Worm (Caenorhabditis elegans) whole organism, midembryonic: ENCODE measurements around the gene tiar-2.

Experiments
- T22C8.4 ChIP-seq: fragments of 200-800 bp; sonication (Bioruptor generic); IDR thresholded peaks from 2 replicates; pipeline ENCODE4 v1.3.6; 2022; ENCODE audit warnings: missing genetic modification characterization, missing compliant biosample characterization
- cog-1 ChIP-seq: sonication (generic microtip); optimal IDR thresholded peaks from 2 replicates; lab custom pipeline; 2016; ENCODE audit warnings: missing genetic modification characterization, missing compliant biosample characterization
- flt-1 ChIP-seq: fragments of 200-800 bp; sonication (Bioruptor generic); IDR thresholded peaks from 2 replicates; pipeline ENCODE4 v1.3.6; 2022; ENCODE audit warnings: missing genetic modification characterization, missing compliant biosample characterization
- klf-2 ChIP-seq: fragments of 200-800 bp; sonication (Bioruptor generic); conservative IDR thresholded peaks from 2 replicates; pipeline ENCODE4 v1.3.6; 2022; ENCODE audit warnings: missing genetic modification reagents, missing genetic modification characterization, missing compliant biosample characterization
- med-1 ChIP-seq: sonication (generic microtip); optimal IDR thresholded peaks from 2 replicates; lab custom pipeline; 2017; ENCODE audit warnings: missing genetic modification characterization, mild to moderate bottlenecking, missing compliant biosample characterization, antibody characterized with exemption, missing genetic modification reagents; ENCODE audit not compliant: insufficient read depth
- ref-1 ChIP-seq: fragments of 200-800 bp; sonication (Bioruptor generic); conservative IDR thresholded peaks from 2 replicates; pipeline ENCODE4 v1.3.6; 2022; ENCODE audit warnings: missing genetic modification reagents, missing genetic modification characterization, missing compliant biosample characterization
- tab-1 ChIP-seq: fragments of 200-800 bp; sonication (Bioruptor generic); IDR thresholded peaks from 2 replicates; pipeline ENCODE4 v1.3.6; 2022; ENCODE audit warnings: missing genetic modification characterization, missing compliant biosample characterization
- ztf-23 ChIP-seq: fragments of 200-800 bp; sonication (Bioruptor generic); IDR thresholded peaks from 2 replicates; pipeline ENCODE4 v1.3.6; 2022; ENCODE audit warnings: missing genetic modification reagents, missing genetic modification characterization, missing compliant biosample characterization
- ztf-29 ChIP-seq: fragments of 200-800 bp; sonication (Bioruptor generic); IDR thresholded peaks from 2 replicates; pipeline ENCODE4 v1.3.6; 2022; ENCODE audit warnings: missing genetic modification reagents, missing genetic modification characterization, missing compliant biosample characterization

Gene tiar-2

ce11 chrII:12768167-12768712, at the start of gene tiar-2, which contains the start of gene vps-2:
Gene tiar-2 (plus strand): TSS chrII:12768686.
Gene vps-2 (minus strand): TSS chrII:12768217.
- TF ChIP-seq T22C8.4 (GFP tag; lab: Robert Waterston, UW), result peak; percentile 52; the same call in 1 of the 2 replicates
- no peak for TF ChIP-seq tab-1 (GFP tag; lab: Robert Waterston, UW)

DNA sequence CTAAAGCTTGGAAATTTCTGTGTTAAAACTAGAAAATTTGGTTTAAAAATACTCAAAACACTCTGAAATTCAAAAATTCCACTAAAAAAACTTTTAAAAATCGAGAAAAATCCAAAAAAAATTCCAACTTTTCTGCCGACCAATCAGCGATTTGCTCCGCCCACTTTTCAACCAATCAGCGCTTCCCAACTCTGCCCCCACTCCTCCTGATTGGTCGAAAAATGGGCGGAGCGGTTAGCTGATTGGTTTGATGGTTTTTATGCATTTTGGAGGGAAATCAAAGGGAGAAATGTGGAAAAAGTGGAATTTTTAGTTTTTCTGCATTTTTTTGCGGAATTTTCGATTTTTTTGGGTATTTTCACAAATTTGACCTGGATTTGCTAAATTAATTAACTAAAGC, 46.4 kb upstream of the tiar-2 start:
- no peak for TF ChIP-seq klf-2 (GFP tag; lab: Robert Waterston, UW)
- TF ChIP-seq ztf-29, result no peak
- no peak for TF ChIP-seq flt-1 (GFP tag; lab: Robert Waterston, UW)
- no peak for TF ChIP-seq ref-1 (GFP tag; lab: Robert Waterston, UW)

DNA sequence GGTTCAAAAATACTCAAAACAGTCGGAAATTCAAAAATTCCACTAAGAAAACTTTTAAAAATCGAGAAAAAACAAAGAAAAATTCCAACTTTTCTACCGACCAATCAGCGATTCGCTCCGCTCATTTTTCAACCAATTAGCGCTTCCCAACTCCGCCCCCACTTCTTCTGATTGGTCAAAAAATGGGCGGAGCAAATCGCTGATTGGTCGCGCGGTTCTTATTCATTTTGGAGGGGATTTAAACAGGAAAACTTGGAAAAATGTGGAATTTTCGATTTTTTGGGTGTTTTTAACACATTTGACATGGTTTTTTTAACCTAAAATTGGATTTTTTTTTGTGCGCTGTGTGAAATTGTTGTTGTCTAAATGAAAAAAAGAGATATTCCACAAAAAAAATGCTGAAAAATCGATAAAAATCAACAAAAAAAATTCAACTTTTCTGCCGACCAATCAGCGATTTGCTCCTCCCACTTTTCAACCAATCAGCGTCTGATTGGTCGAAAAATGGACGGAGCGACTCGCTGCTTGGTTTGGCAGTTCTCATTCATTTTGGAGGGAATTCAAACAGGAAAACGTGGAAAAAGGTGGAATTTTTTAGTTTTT, 45.7 kb upstream of the tiar-2 start:
- no peak for TF ChIP-seq T22C8.4 (GFP tag; lab: Robert Waterston, UW)
- TF ChIP-seq flt-1 (GFP tag; lab: Robert Waterston, UW), result no peak
- no peak for TF ChIP-seq tab-1 (GFP tag; lab: Robert Waterston, UW)
- no peak for TF ChIP-seq ztf-23 (GFP tag; lab: Robert Waterston, UW)
- no peak for TF ChIP-seq ref-1 (GFP tag; lab: Robert Waterston, UW)
- no peak for TF ChIP-seq cog-1 (tag; lab: Kevin White, UChicago)
- no peak for TF ChIP-seq ztf-29
- no peak for TF ChIP-seq klf-2 (GFP tag; lab: Robert Waterston, UW)
- no peak for TF ChIP-seq med-1

DNA sequence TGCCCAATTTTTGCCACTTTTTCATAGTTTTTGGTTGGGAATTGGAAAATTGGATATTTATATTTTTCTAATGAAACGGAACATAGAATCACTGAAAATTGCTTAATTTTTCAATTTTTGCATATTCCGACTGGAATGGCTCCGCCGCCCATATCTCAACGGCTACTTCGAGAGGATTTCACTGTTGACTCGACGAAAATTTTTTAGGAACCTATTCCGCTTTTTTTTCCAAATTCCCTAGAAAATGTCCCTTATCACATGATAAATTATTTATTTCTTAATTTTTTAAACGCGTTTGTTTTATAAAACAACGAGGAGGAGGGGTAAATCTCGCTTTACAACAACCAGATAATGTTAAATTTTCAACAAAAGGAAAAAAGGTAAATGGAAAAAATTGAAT, 41.8 kb upstream of the tiar-2 start:
- no peak for TF ChIP-seq klf-2 (GFP tag; lab: Robert Waterston, UW)
- TF ChIP-seq ztf-23 (GFP tag; lab: Robert Waterston, UW), result no peak
- TF ChIP-seq tab-1 (GFP tag; lab: Robert Waterston, UW), result no peak
- no peak for TF ChIP-seq flt-1 (GFP tag; lab: Robert Waterston, UW)
- no peak for TF ChIP-seq ztf-29
- no peak for TF ChIP-seq ref-1 (GFP tag; lab: Robert Waterston, UW)

DNA sequence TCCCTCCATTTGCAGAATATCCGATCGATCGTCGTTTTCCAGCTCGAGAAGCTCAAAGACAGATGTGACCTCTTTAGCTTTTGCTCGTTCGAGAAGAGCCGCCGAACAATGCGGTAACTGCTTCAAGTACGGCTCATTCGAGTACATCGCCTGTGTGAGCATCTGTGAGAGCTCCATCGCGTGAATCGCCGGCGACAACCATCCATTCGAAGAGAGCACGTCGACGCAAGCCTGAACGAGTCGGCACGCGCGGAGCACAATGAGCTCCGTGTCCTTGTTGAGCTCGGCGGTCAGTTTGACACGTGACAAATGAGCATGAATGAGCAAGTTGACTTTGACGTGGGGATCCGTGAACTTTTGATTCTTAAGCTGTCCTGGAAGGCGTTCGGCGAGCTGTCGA, 40.6 kb upstream of the tiar-2 start:
- no peak for TF ChIP-seq med-1
- no peak for TF ChIP-seq klf-2 (GFP tag; lab: Robert Waterston, UW)
- no peak for TF ChIP-seq T22C8.4 (GFP tag; lab: Robert Waterston, UW)
- TF ChIP-seq ref-1 (GFP tag; lab: Robert Waterston, UW), result no peak
- TF ChIP-seq cog-1 (tag; lab: Kevin White, UChicago), result no peak
- TF ChIP-seq flt-1 (GFP tag; lab: Robert Waterston, UW), result no peak
- TF ChIP-seq ztf-29, result no peak
- no peak for TF ChIP-seq ztf-23 (GFP tag; lab: Robert Waterston, UW)
- no peak for TF ChIP-seq tab-1 (GFP tag; lab: Robert Waterston, UW)

DNA sequence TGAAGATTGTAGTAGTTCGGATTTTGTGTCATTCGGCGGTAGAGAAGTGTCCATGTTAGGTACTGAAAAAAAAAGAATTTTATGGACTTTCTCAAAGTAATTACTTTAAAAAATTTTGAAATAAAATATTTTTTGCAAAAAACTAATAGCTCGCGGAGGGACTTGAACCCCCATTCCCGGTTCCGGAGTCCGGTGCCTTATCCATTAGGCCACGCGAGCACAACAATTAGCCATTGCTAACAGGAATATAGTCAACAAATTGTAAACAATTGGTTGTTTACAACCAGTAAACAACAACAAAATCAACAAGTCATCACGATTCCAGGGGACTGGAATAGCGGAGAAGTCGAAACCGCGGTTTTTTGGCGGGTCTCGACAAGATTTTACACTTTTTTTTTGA, 39.9 kb upstream of the tiar-2 start:
- TF ChIP-seq cog-1 (tag; lab: Kevin White, UChicago), result no peak
- no peak for TF ChIP-seq flt-1 (GFP tag; lab: Robert Waterston, UW)
- TF ChIP-seq ref-1 (GFP tag; lab: Robert Waterston, UW), result no peak
- no peak for TF ChIP-seq klf-2 (GFP tag; lab: Robert Waterston, UW)
- TF ChIP-seq T22C8.4 (GFP tag; lab: Robert Waterston, UW), result no peak
- TF ChIP-seq med-1, result no peak
- TF ChIP-seq ztf-29, result no peak
- no peak for TF ChIP-seq ztf-23 (GFP tag; lab: Robert Waterston, UW)
- no peak for TF ChIP-seq tab-1 (GFP tag; lab: Robert Waterston, UW)

ce11 chrII:12729952-12730351, 38.5 kb upstream of the tiar-2 start:
- TF ChIP-seq T22C8.4 (GFP tag; lab: Robert Waterston, UW), result no peak
- TF ChIP-seq med-1, result no peak
- no peak for TF ChIP-seq klf-2 (GFP tag; lab: Robert Waterston, UW)
- TF ChIP-seq tab-1 (GFP tag; lab: Robert Waterston, UW), result no peak
- no peak for TF ChIP-seq ztf-23 (GFP tag; lab: Robert Waterston, UW)
- TF ChIP-seq flt-1 (GFP tag; lab: Robert Waterston, UW), result no peak
- TF ChIP-seq ref-1 (GFP tag; lab: Robert Waterston, UW), result no peak
- no peak for TF ChIP-seq cog-1 (tag; lab: Kevin White, UChicago)
- TF ChIP-seq ztf-29, result no peak

- TF ChIP-seq ztf-23 (GFP tag; lab: Robert Waterston, UW), result no peak
- no peak for TF ChIP-seq ztf-29
- no peak for TF ChIP-seq T22C8.4 (GFP tag; lab: Robert Waterston, UW)
- TF ChIP-seq klf-2 (GFP tag; lab: Robert Waterston, UW), result no peak
- TF ChIP-seq cog-1 (tag; lab: Kevin White, UChicago), result no peak
- TF ChIP-seq ref-1 (GFP tag; lab: Robert Waterston, UW), result no peak
- TF ChIP-seq med-1, result no peak
- TF ChIP-seq flt-1 (GFP tag; lab: Robert Waterston, UW), result no peak
- no peak for TF ChIP-seq tab-1 (GFP tag; lab: Robert Waterston, UW)
Observed at ce11 chrII:12736579-12736978, 31.9 kb upstream of the tiar-2 start, which contains the start of gene snrp-200. Gene snrp-200 (minus strand): TSS chrII:12736910.

DNA sequence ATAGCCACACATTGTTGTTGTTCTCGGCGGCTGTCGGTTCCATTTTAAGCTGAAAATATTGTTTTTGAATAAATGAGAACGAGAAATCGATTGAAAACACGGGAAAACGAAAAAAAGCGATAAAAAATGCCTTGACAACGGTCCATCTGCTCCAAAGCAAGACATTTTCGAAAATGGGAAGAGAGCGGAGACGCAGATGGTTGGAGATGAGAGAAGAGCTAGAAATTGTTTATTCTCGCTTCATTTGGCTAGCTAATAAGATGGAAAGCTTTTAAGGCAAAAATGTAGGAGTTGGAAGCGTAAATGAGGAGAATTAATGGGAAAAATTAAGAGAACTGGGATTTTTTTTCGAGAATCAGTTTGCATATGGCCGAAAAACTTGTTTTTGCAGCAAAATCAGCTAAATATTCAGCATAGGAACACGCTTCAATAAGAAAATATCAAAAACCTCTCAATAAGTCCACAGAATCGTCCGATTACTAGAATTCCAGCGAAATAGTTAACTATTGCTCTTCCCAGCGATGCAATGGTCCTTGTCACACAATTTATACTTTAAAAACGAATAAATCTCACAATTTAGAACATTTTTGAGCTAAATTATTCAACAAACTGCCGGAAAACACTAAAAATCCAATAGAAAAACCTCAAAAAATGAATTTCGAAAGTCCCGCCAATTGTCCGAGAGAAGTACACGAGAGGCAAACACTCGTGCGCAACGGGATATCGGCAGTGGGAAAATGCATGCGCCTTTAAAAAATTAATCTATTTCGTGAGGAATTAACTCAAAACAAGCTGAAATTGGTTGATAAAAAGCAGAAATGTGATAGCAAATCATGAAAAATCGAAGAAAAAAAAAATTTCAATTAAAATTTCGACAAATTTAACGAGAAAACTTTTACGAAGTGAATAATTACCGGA, 29.9 kb upstream of the tiar-2 start, which contains the start of gene pisy-1:
TSS of gene pisy-1 (minus strand) at position 51 of the 918 bp plus-strand sequence.
- TF ChIP-seq cog-1 (tag; lab: Kevin White, UChicago) (peak; percentile 19), klf-2 (GFP tag; lab: Robert Waterston, UW) (no peak)
